Fruit fly (Drosophila melanogaster) whole organism, embryonic: ENCODE data around the gene pkaap.

Experiments used
- ATbp ChIP-seq: fragments of 200-800 bp; sonication (Bioruptor generic); optimal IDR thresholded peaks from 2 replicates; lab custom pipeline; 2017; ENCODE audit warnings: missing biosample characterization, mild to moderate bottlenecking, missing genetic modification characterization, missing genetic modification reagents
- Aef1 ChIP-seq: fragments of 200-800 bp; sonication (Bioruptor generic); IDR thresholded peaks from 3 replicates; pipeline ENCODE4 v1.3.6; 2022; ENCODE audit warnings: missing biosample characterization, missing genetic modification characterization
- Atf6 ChIP-seq: fragments of 200-800 bp; sonication (Bioruptor generic); IDR thresholded peaks from 2 replicates; pipeline ENCODE4 v1.3.6; 2022; ENCODE audit warnings: missing biosample characterization, missing genetic modification characterization
- B-H1 ChIP-seq: fragments of 200-800 bp; sonication (Bioruptor generic); IDR thresholded peaks from 3 replicates; pipeline ENCODE4 v1.3.6; 2022; ENCODE audit warnings: missing biosample characterization, missing genetic modification characterization
- Bteb2 ChIP-seq: fragments of 200-800 bp; sonication (Bioruptor generic); optimal IDR thresholded peaks from 2 replicates; lab custom pipeline; 2016; ENCODE audit warnings: missing biosample characterization, missing genetic modification characterization
- CG11723 ChIP-seq: fragments of 200-800 bp; sonication (Bioruptor generic); optimal IDR thresholded peaks from 2 replicates; lab custom pipeline; 2017; ENCODE audit warnings: missing biosample characterization, mild to moderate bottlenecking, missing genetic modification characterization
- CG14965 ChIP-seq: fragments of 200-800 bp; sonication (Bioruptor generic); optimal IDR thresholded peaks from 2 replicates; lab custom pipeline; 2016; ENCODE audit warnings: missing biosample characterization, missing genetic modification characterization, borderline replicate concordance
- CG15479 ChIP-seq: fragments of 200-800 bp; sonication (Bioruptor generic); optimal IDR thresholded peaks from 3 replicates; lab custom pipeline; 2019; ENCODE audit warnings: missing biosample characterization, mild to moderate bottlenecking, missing genetic modification characterization, moderate library complexity
- CG15696 ChIP-seq: fragments of 200-800 bp; sonication (Bioruptor generic); optimal IDR thresholded peaks from 2 replicates; lab custom pipeline; 2019; ENCODE audit warnings: missing biosample characterization, mild to moderate bottlenecking, missing genetic modification characterization, moderate library complexity
- CG1602 ChIP-seq: fragments of 200-800 bp; sonication (Bioruptor generic); optimal IDR thresholded peaks from 3 replicates; lab custom pipeline; 2016; ENCODE audit warnings: missing biosample characterization, missing genetic modification characterization
- CG1647 ChIP-seq: fragments of 200-800 bp; sonication (Bioruptor generic); optimal IDR thresholded peaks from 3 replicates; lab custom pipeline; 2016; ENCODE audit warnings: missing biosample characterization, missing genetic modification characterization
- CG16813 ChIP-seq: fragments of 200-800 bp; sonication (Bioruptor generic); IDR thresholded peaks from 3 replicates; pipeline ENCODE4 v1.3.6; 2022; ENCODE audit warnings: missing biosample characterization, missing genetic modification characterization; ENCODE audit not compliant: partially characterized antibody
- CG16815 ChIP-seq: fragments of 200-800 bp; sonication (Bioruptor generic); optimal IDR thresholded peaks from 3 replicates; lab custom pipeline; 2017; ENCODE audit warnings: missing biosample characterization, mild to moderate bottlenecking, missing genetic modification characterization
- CG17328 ChIP-seq: fragments of 200-800 bp; sonication (Bioruptor generic); IDR thresholded peaks from 2 replicates; pipeline ENCODE4 v1.3.6; 2022; ENCODE audit warnings: missing biosample characterization, missing genetic modification characterization
- CG18476 ChIP-seq: fragments of 200-800 bp; sonication (Bioruptor generic); optimal IDR thresholded peaks from 2 replicates; lab custom pipeline; 2016; ENCODE audit warnings: missing biosample characterization, mild to moderate bottlenecking, missing genetic modification characterization
- CG18619 ChIP-seq: fragments of 200-800 bp; sonication (Bioruptor generic); optimal IDR thresholded peaks from 3 replicates; lab custom pipeline; 2017; ENCODE audit warnings: missing biosample characterization, mild to moderate bottlenecking, missing genetic modification characterization
- CG18764 ChIP-seq: fragments of 200-800 bp; sonication (Bioruptor generic); optimal IDR thresholded peaks from 3 replicates; lab custom pipeline; 2016; ENCODE audit warnings: missing biosample characterization, missing genetic modification characterization
- CG2202 ChIP-seq: fragments of 200-800 bp; sonication (Bioruptor generic); optimal IDR thresholded peaks from 2 replicates; lab custom pipeline; 2018; ENCODE audit warnings: missing biosample characterization, mild to moderate bottlenecking, missing genetic modification characterization
- CG34422 ChIP-seq: fragments of 200-800 bp; sonication (Bioruptor generic); IDR thresholded peaks from 3 replicates; pipeline ENCODE4 v1.3.6; 2022; ENCODE audit warnings: missing biosample characterization, missing genetic modification characterization
- CG4820 ChIP-seq: fragments of 200-800 bp; sonication (Bioruptor generic); optimal IDR thresholded peaks from 3 replicates; lab custom pipeline; 2016; ENCODE audit warnings: missing biosample characterization, missing genetic modification characterization
- CG6689 ChIP-seq: fragments of 200-800 bp; sonication (Bioruptor generic); IDR thresholded peaks from 2 replicates; pipeline ENCODE4 v1.3.6; 2022; ENCODE audit warnings: missing biosample characterization, missing genetic modification characterization
- CG6813 ChIP-seq: fragments of 200-800 bp; sonication (Bioruptor generic); optimal IDR thresholded peaks from 2 replicates; lab custom pipeline; 2017; ENCODE audit warnings: missing biosample characterization, missing genetic modification characterization, mild to moderate bottlenecking, moderate library complexity, missing genetic modification reagents
- CG7987 ChIP-seq: fragments of 200-800 bp; sonication (Bioruptor generic); optimal IDR thresholded peaks from 2 replicates; lab custom pipeline; 2018; ENCODE audit warnings: missing biosample characterization, mild to moderate bottlenecking, missing genetic modification characterization, moderate library complexity
- CG8388 ChIP-seq: fragments of 200-800 bp; sonication (Bioruptor generic); optimal IDR thresholded peaks from 2 replicates; lab custom pipeline; 2019; ENCODE audit warnings: missing biosample characterization, mild to moderate bottlenecking, missing genetic modification characterization, moderate library complexity
- CTCF ChIP-seq: fragments of 200-800 bp; sonication (Bioruptor generic); optimal IDR thresholded peaks from 2 replicates; lab custom pipeline; 2017; ENCODE audit warnings: missing biosample characterization, mild to moderate bottlenecking, missing genetic modification characterization, moderate library complexity
- CkIIα-i1 ChIP-seq: fragments of 200-800 bp; sonication (Bioruptor generic); IDR thresholded peaks from 2 replicates; pipeline ENCODE4 v1.3.6; 2022; ENCODE audit warnings: missing biosample characterization, missing genetic modification characterization
- E2f1 ChIP-seq: fragments of 200-800 bp; sonication (Bioruptor generic); IDR thresholded peaks from 2 replicates; pipeline ENCODE4 v1.3.6; 2022; ENCODE audit warnings: missing biosample characterization, missing genetic modification characterization
- HLH4C ChIP-seq: fragments of 200-800 bp; sonication (Bioruptor generic); IDR thresholded peaks from 3 replicates; pipeline ENCODE4 v1.3.6; 2022; ENCODE audit warnings: missing biosample characterization, missing genetic modification characterization; ENCODE audit not compliant: partially characterized antibody
- HmgD ChIP-seq: fragments of 200-800 bp; sonication (Bioruptor generic); optimal IDR thresholded peaks from 3 replicates; lab custom pipeline; 2016; ENCODE audit warnings: missing biosample characterization, missing genetic modification characterization
- Hr51 ChIP-seq, 2 experiments: fragments of 200-800 bp; sonication (Bioruptor generic); optimal IDR thresholded peaks; 2 replicates in 1 of 2; 3 replicates in 1 of 2; lab custom pipeline; 2016 to 2018; ENCODE audit warnings: missing biosample characterization in 2 of 2, missing genetic modification characterization in 2 of 2, mild to moderate bottlenecking in 1 of 2, moderate library complexity in 1 of 2
- Kr ChIP-seq: fragments of 200-800 bp; sonication (Bioruptor generic); optimal IDR thresholded peaks from 2 replicates; lab custom pipeline; 2017; ENCODE audit warnings: missing biosample characterization, mild to moderate bottlenecking, missing genetic modification characterization
- Lim3 ChIP-seq: fragments of 200-800 bp; sonication (Bioruptor generic); IDR thresholded peaks from 2 replicates; pipeline ENCODE4 v1.3.6; 2022; ENCODE audit warnings: missing biosample characterization, missing genetic modification characterization
- Rfx ChIP-seq: fragments of 200-800 bp; sonication (Bioruptor generic); IDR thresholded peaks from 2 replicates; pipeline ENCODE4 v1.3.6; 2022; ENCODE audit warnings: missing biosample characterization, missing genetic modification characterization
- Sin3A ChIP-seq: fragments of >200 bp; optimal IDR thresholded peaks from 2 replicates; lab custom pipeline; 2018
- Ssrp ChIP-seq: fragments of 200-800 bp; sonication (Bioruptor generic); optimal IDR thresholded peaks from 2 replicates; lab custom pipeline; 2018; ENCODE audit warnings: missing biosample characterization, mild to moderate bottlenecking, missing genetic modification characterization, moderate library complexity
- Xbp1 ChIP-seq: fragments of 200-800 bp; sonication (Bioruptor generic); optimal IDR thresholded peaks from 3 replicates; lab custom pipeline; 2016; ENCODE audit warnings: missing biosample characterization, mild to moderate bottlenecking, missing genetic modification characterization
- az2 ChIP-seq: fragments of 200-800 bp; sonication (Bioruptor generic); optimal IDR thresholded peaks from 3 replicates; lab custom pipeline; 2016; ENCODE audit warnings: missing biosample characterization, missing genetic modification characterization
- cato ChIP-seq: fragments of 200-800 bp; sonication (Bioruptor generic); optimal IDR thresholded peaks from 2 replicates; lab custom pipeline; 2016; ENCODE audit warnings: missing biosample characterization, missing genetic modification characterization, borderline replicate concordance
- ewg ChIP-seq: fragments of 200-800 bp; sonication (Bioruptor generic); optimal IDR thresholded peaks from 3 replicates; lab custom pipeline; 2017; ENCODE audit warnings: mild to moderate bottlenecking, missing biosample characterization, missing genetic modification reagents, missing genetic modification characterization
- gsb ChIP-seq: fragments of 200-800 bp; sonication (Bioruptor generic); IDR thresholded peaks from 2 replicates; pipeline ENCODE4 v1.3.6; 2022; ENCODE audit warnings: missing biosample characterization, missing genetic modification characterization
- insv ChIP-seq, 2 experiments: fragments of 200-800 bp; sonication (Bioruptor generic); optimal IDR thresholded peaks; 3 replicates each; lab custom pipeline; 2016 to 2018; ENCODE audit warnings: missing biosample characterization in 2 of 2, missing genetic modification characterization in 2 of 2
- kni ChIP-seq: fragments of 200-800 bp; sonication (Bioruptor generic); optimal IDR thresholded peaks from 3 replicates; lab custom pipeline; 2017; ENCODE audit warnings: mild to moderate bottlenecking, missing biosample characterization, missing genetic modification reagents, missing genetic modification characterization
- knrl ChIP-seq: fragments of 200-800 bp; sonication (Bioruptor generic); IDR thresholded peaks from 3 replicates; pipeline ENCODE4 v1.3.6; 2022; ENCODE audit warnings: missing biosample characterization, missing genetic modification characterization; ENCODE audit not compliant: partially characterized antibody
- luna ChIP-seq: fragments of 200-800 bp; sonication (Bioruptor generic); optimal IDR thresholded peaks from 2 replicates; lab custom pipeline; 2016; ENCODE audit warnings: missing biosample characterization, missing genetic modification characterization
- ranshi ChIP-seq: fragments of 200-800 bp; sonication (Bioruptor generic); IDR thresholded peaks from 2 replicates; pipeline ENCODE4 v1.3.6; 2022; ENCODE audit warnings: missing biosample characterization, missing genetic modification characterization
- row ChIP-seq: fragments of 200-800 bp; sonication (Bioruptor generic); IDR thresholded peaks from 3 replicates; pipeline ENCODE4 v1.3.6; 2022; ENCODE audit warnings: missing biosample characterization, missing genetic modification characterization
- sens ChIP-seq: fragments of 200-800 bp; sonication (Bioruptor generic); peaks from one replicate; lab custom pipeline; 2016; ENCODE audit warnings: missing biosample characterization, missing genetic modification characterization
- sr ChIP-seq: fragments of 200-800 bp; sonication (Bioruptor generic); IDR thresholded peaks from 3 replicates; pipeline ENCODE4 v1.3.6; 2022; ENCODE audit warnings: missing biosample characterization, missing genetic modification characterization
- vfl ChIP-seq: fragments of 200-800 bp; sonication (Bioruptor generic); optimal IDR thresholded peaks from 2 replicates; lab custom pipeline; 2016; ENCODE audit warnings: missing biosample characterization, missing genetic modification characterization
- wor ChIP-seq: fragments of 200-800 bp; sonication (Bioruptor generic); IDR thresholded peaks from 2 replicates; pipeline ENCODE4 v1.3.6; 2022; ENCODE audit warnings: missing biosample characterization, missing genetic modification characterization

pkaap gene

DNA sequence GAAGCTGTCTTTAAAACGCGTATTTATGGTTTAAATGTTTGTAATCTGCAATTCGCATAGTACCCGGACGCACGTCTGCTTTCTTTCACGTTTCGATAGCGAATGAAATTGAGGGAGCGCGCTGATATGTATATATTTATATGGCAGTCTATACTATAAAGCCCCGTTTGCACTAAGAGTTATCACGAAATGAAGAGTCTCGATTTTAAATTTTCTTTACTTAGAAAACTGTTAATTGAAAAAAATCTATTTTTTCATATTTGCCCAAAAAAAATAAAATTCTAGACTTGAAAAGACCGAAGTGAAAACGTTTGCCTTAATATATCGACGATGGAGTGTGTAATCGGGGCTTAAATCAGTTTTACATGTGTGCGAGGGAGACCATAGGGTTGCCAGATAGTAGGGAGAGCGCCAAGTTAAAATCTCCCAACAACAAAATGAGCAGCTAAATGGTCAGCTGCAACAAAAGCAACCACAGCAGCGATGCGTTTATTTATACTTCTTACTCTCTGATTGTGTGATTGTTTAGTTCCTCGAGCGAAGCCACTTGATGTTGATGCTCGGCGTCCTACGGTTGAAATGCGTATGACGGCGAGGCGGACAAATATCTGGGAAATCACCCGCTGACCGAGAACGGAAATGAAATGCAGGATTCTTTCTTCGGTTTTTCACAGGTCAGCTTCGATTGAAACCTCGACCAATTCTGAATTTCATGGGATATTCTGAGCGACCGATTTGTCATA, 37.6 kb downstream of the pkaap start, which contains the start of gene cact (continued):
- TF ChIP-seq Sin3A (peak; percentile 45), CG17328 (peak; percentile 91), CG15479 (GFP tag; lab: Kevin White, UChicago) (no peak), ranshi (GFP tag; lab: Robert Waterston, UW) (peak; percentile 92), CG1602 (peak; percentile 93), CTCF (GFP tag; lab: Kevin White, UChicago) (peak; percentile 45), az2 (GFP tag; lab: Kevin White, UChicago) (peak; percentile 95), HLH4C (GFP tag; lab: Robert Waterston, UW) (no peak; the same call in 2 of the 3 replicates), Xbp1 (GFP tag; lab: Kevin White, UChicago) (peak; percentile 96), Bteb2 (peak; percentile 96), CG18619 (GFP tag; lab: Kevin White, UChicago) (peak; percentile 90), vfl (GFP tag; lab: Kevin White, UChicago) (peak; percentile 93), Hr51 (GFP tag; optimal IDR thresholded peaks at IDR 0.05; lab: Kevin White, UChicago) (peak; percentile 92 to 93), CG16815 (peak; percentile 88), CkIIα-i1 (GFP tag; lab: Robert Waterston, UW) (peak; percentile 38; the same call in 1 of the 2 replicates), wor (peak; percentile 79), Ssrp (tag; lab: Kevin White, UChicago) (peak; percentile 91), Lim3 (GFP tag; lab: Robert Waterston, UW) (0 out of 2 replicates have a peak, but pooled peaks have one; percentile 55), sr (GFP tag; lab: Robert Waterston, UW) (peak; percentile 25; the same call in 1 of the 3 replicates), HmgD (peak; percentile 93), kni (GFP tag; lab: Kevin White, UChicago) (peak; percentile 45), CG1647 (GFP tag; lab: Kevin White, UChicago) (peak; percentile 90), CG34422 (GFP tag; lab: Robert Waterston, UW) (peak; percentile 93), Aef1 (GFP tag; lab: Robert Waterston, UW) (peak; percentile 95), sens (GFP tag; lab: Kevin White, UChicago) (peak; percentile 99), E2f1 (GFP tag; lab: Robert Waterston, UW) (peak; percentile 89), CG6689 (GFP tag; lab: Robert Waterston, UW) (peak; percentile 89), gsb (peak; percentile 53; the same call in 1 of the 2 replicates), CG6813 (GFP tag; lab: Kevin White, UChicago) (peak; percentile 85), CG11723 (GFP tag; lab: Kevin White, UChicago) (peak; percentile 82), CG14965 (peak; percentile 44), Atf6 (peak; percentile 89), luna (GFP tag; lab: Kevin White, UChicago) (peak; percentile 68), ewg (peak; percentile 83), B-H1 (GFP tag; lab: Robert Waterston, UW) (peak; percentile 80), Rfx (GFP tag; lab: Robert Waterston, UW) (peak; percentile 93), knrl (peak; percentile 75), insv (GFP tag; optimal IDR thresholded peaks at IDR 0.05; lab: Kevin White, UChicago) (peak in 1 of 2 experiments; percentile 58), cato (GFP tag; lab: Kevin White, UChicago) (peak; percentile 86), CG7987 (GFP tag; lab: Kevin White, UChicago) (peak; percentile 62), Kr (GFP tag; lab: Kevin White, UChicago) (no peak), CG18764 (GFP tag; lab: Kevin White, UChicago) (peak; percentile 85), CG18476 (peak; percentile 88), ATbp (peak; percentile 70), CG15696 (tag; lab: Kevin White, UChicago) (peak; percentile 88), CG2202 (tag; lab: Kevin White, UChicago) (peak; percentile 76), CG8388 (peak; percentile 93), CG4820 (peak; percentile 89), row (peak; percentile 98), CG16813 (peak; percentile 57; the same call in 2 of the 3 replicates)
